Worm (Caenorhabditis elegans): ENCODE data around the gene Y44A6D.3.

Gene Y44A6D.3

ce11 chrV:20828820-20829219 lies 36.6 kb upstream of the Y44A6D.3 start, which contains the start of gene sbt-1 (continued):
- TF ChIP-seq R02D3.7 (tag; optimal IDR thresholded peaks at IDR 0.05) = no peak
- no peak for TF ChIP-seq dpl-1 (GFP tag; optimal IDR thresholded peaks at IDR 0.05)
- no peak for TF ChIP-seq cey-2 (tag; optimal IDR thresholded peaks at IDR 0.05; ENCODE audit: borderline replicate concordance, insufficient read depth)
- TF ChIP-seq lin-1 (GFP tag; IDR thresholded peaks at IDR 0.05) = no peak
- TF ChIP-seq dmd-9 (GFP tag; IDR thresholded peaks at IDR 0.05) = no peak
- TF ChIP-seq attf-4 (tag; optimal IDR thresholded peaks at IDR 0.05) = no peak
- peak; percentile 83 for TF ChIP-seq hlh-30 (tag; optimal IDR thresholded peaks at IDR 0.05; ENCODE audit: insufficient read depth)
- no peak for TF ChIP-seq ceh-32 (tag; optimal IDR thresholded peaks at IDR 0.05; ENCODE audit: poor library complexity)
- no peak for TF ChIP-seq jun-1 (tag; optimal IDR thresholded peaks at IDR 0.05)
- TF ChIP-seq snpc-4 (tag; optimal IDR thresholded peaks at IDR 0.05) = no peak
- no peak for TF ChIP-seq lim-7 (GFP tag; IDR thresholded peaks at IDR 0.05)
- TF ChIP-seq daf-8 (GFP tag; IDR thresholded peaks at IDR 0.05) = no peak
- no peak for TF ChIP-seq lin-38 (GFP tag; IDR thresholded peaks at IDR 0.05)
- no peak for TF ChIP-seq Y105C5A.15 (GFP tag; IDR thresholded peaks at IDR 0.05)
- TF ChIP-seq aly-2 (tag; optimal IDR thresholded peaks at IDR 0.05) = no peak
- TF ChIP-seq ces-1 (GFP tag; optimal IDR thresholded peaks at IDR 0.05) = no peak
- TF ChIP-seq ceh-20 (GFP tag; IDR thresholded peaks at IDR 0.05) = no peak
- TF ChIP-seq F37D6.2 (tag; optimal IDR thresholded peaks at IDR 0.05) = peak; percentile 49
- 0 out of 2 replicates have a peak, but pooled peaks have one; percentile 42 for TF ChIP-seq egl-43 (GFP tag; IDR thresholded peaks at IDR 0.05)
- peak in 1 of 2 experiments; percentile 56 for TF ChIP-seq hif-1 (tag; optimal IDR thresholded peaks at IDR 0.05)
- TF ChIP-seq unc-39 (tag; optimal IDR thresholded peaks at IDR 0.05) = no peak
- no peak for TF ChIP-seq zfp-2 (tag; optimal IDR thresholded peaks at IDR 0.05)
- TF ChIP-seq hmg-1.1 (GFP tag; IDR thresholded peaks at IDR 0.05) = peak; percentile 75
- no peak for TF ChIP-seq nhr-28 (tag; optimal IDR thresholded peaks at IDR 0.05)
- TF ChIP-seq unc-62 (GFP tag; optimal IDR thresholded peaks at IDR 0.05 in 1 of 2) = peak in 1 of 2 experiments; percentile 81
- no peak for TF ChIP-seq unc-62 (tag; optimal IDR thresholded peaks at IDR 0.05)
- no peak for TF ChIP-seq zfp-3 (GFP tag; conservative IDR thresholded peaks at IDR 0.05)
- no peak for TF ChIP-seq skn-1 (tag; optimal IDR thresholded peaks at IDR 0.05)
- TF ChIP-seq Y75B8A.6 (GFP tag; IDR thresholded peaks at IDR 0.05) = no peak
- TF ChIP-seq lin-13 (GFP tag; optimal IDR thresholded peaks at IDR 0.05) = no peak
- peak in 1 of 2 experiments; percentile 69 for TF ChIP-seq mdl-1 (tag; optimal IDR thresholded peaks at IDR 0.05)
- peak; percentile 45 for TF ChIP-seq nhr-11 (tag; optimal IDR thresholded peaks at IDR 0.05)
- TF ChIP-seq ceh-82 (tag; optimal IDR thresholded peaks at IDR 0.05) = no peak
- no peak for TF ChIP-seq zip-2 (tag; optimal IDR thresholded peaks at IDR 0.05)

ce11 chrV:20826618-20827017 lies 34.4 kb upstream of the Y44A6D.3 start:
- no peak for TF ChIP-seq zip-11 (GFP tag; IDR thresholded peaks at IDR 0.05)
- peak; percentile 73 for TF ChIP-seq aha-1 (tag)
- TF ChIP-seq unc-62 (GFP tag; optimal IDR thresholded peaks at IDR 0.05 in 1 of 2) = peak in 1 of 2 experiments; percentile 81
- no peak for TF ChIP-seq unc-62 (tag; optimal IDR thresholded peaks at IDR 0.05)

- TF ChIP-seq ceh-28 (tag; optimal IDR thresholded peaks at IDR 0.05) = no peak
- TF ChIP-seq mxl-3 (GFP tag; optimal IDR thresholded peaks at IDR 0.05) = no peak
- TF ChIP-seq ZK337.2 (GFP tag; IDR thresholded peaks at IDR 0.05) = no peak
- TF ChIP-seq vab-7 (GFP tag; IDR thresholded peaks at IDR 0.05) = no peak
- TF ChIP-seq D1046.2 (GFP tag; IDR thresholded peaks at IDR 0.05) = no peak
- no peak for TF ChIP-seq nhr-77 (tag; optimal IDR thresholded peaks at IDR 0.05)
- TF ChIP-seq jun-1 (tag; optimal IDR thresholded peaks at IDR 0.05) = no peak
- TF ChIP-seq aly-2 (tag; optimal IDR thresholded peaks at IDR 0.05) = no peak
- no peak for TF ChIP-seq lir-3 (tag; optimal IDR thresholded peaks at IDR 0.05)
- no peak for TF ChIP-seq ceh-32 (tag; optimal IDR thresholded peaks at IDR 0.05; ENCODE audit: poor library complexity)
- TF ChIP-seq zip-11 (GFP tag; IDR thresholded peaks at IDR 0.05) = no peak
- TF ChIP-seq lin-1 (GFP tag; IDR thresholded peaks at IDR 0.05) = no peak
- TF ChIP-seq F26F4.8 (GFP tag; conservative IDR thresholded peaks at IDR 0.05) = no peak
- TF ChIP-seq Y105C5A.15 (GFP tag; IDR thresholded peaks at IDR 0.05) = no peak
- no peak for TF ChIP-seq madf-9 (GFP tag; conservative IDR thresholded peaks at IDR 0.05)
- TF ChIP-seq snpc-1.2 (GFP tag; IDR thresholded peaks at IDR 0.05) = no peak
- TF ChIP-seq F10B5.3 (tag; optimal IDR thresholded peaks at IDR 0.05) = no peak
- no peak for TF ChIP-seq lin-38 (GFP tag; IDR thresholded peaks at IDR 0.05)
- no peak for TF ChIP-seq ztf-11 (tag; optimal IDR thresholded peaks at IDR 0.05)
- TF ChIP-seq pha-4 (GFP tag; IDR thresholded peaks at IDR 0.05) = no peak
- TF ChIP-seq pha-4 (tag; optimal IDR thresholded peaks at IDR 0.05) = no peak
These were observed 32.9 kb upstream of the Y44A6D.3 start, which contains the start of the genes gcy-22 and grl-14 for ce11 chrV:20824962-20825609. Gene gcy-22 (minus strand): TSS chrV:20825062. Gene grl-14 (plus strand): TSS chrV:20825559.

Data from whole organism, L4 larva.